Worm (Caenorhabditis elegans): ENCODE measurements around the gene F08C6.18.

ce11 chrX:7578308-7578707, 4.9 kb upstream of the F08C6.18 start:
- TF ChIP-seq aly-2 (tag; optimal IDR thresholded peaks at IDR 0.05) (no peak), lsy-2 (tag; optimal IDR thresholded peaks at IDR 0.05) (peak in 1 of 2 experiments; percentile 30), nhr-28 (tag; optimal IDR thresholded peaks at IDR 0.05) (peak; percentile 85), madf-5 (GFP tag; IDR thresholded peaks at IDR 0.05) (no peak), pha-4 (GFP tag; IDR thresholded peaks at IDR 0.05) (peak; percentile 48; the same call in 1 of the 2 replicates), pha-4 (tag; optimal IDR thresholded peaks at IDR 0.05) (no peak), nhr-77 (tag; optimal IDR thresholded peaks at IDR 0.05) (no peak), lin-15B (tag; optimal IDR thresholded peaks at IDR 0.05) (no peak)

Measured in whole organism, L4 larva.